Fruit fly (Drosophila melanogaster) whole organism, pupa: Measurements from ENCODE around the gene Wdr59.

Source experiments
- CG10348 ChIP-seq: fragments of 200-800 bp; sonication (Bioruptor generic); IDR thresholded peaks from 2 replicates; pipeline ENCODE4 v1.3.6; 2022; ENCODE audit warnings: missing biosample characterization, missing genetic modification characterization
- CG12605 ChIP-seq: fragments of 200-800 bp; sonication (Bioruptor generic); IDR thresholded peaks from 2 replicates; pipeline ENCODE4 v1.3.6; 2022; ENCODE audit warnings: missing biosample characterization, missing genetic modification characterization
- CG13204 ChIP-seq: fragments of 200-800 bp; sonication (Bioruptor generic); optimal IDR thresholded peaks from 2 replicates; lab custom pipeline; 2018; ENCODE audit warnings: missing biosample characterization, mild to moderate bottlenecking, missing genetic modification characterization, moderate library complexity
- CG14655 ChIP-seq: fragments of 200-800 bp; sonication (Bioruptor generic); optimal IDR thresholded peaks from 3 replicates; lab custom pipeline; 2017; ENCODE audit warnings: mild to moderate bottlenecking, missing biosample characterization, missing genetic modification reagents, missing genetic modification characterization
- CG15710 ChIP-seq: fragments of 200-800 bp; sonication (Bioruptor generic); optimal IDR thresholded peaks from 2 replicates; lab custom pipeline; 2018; ENCODE audit warnings: missing biosample characterization, mild to moderate bottlenecking, missing genetic modification characterization, moderate library complexity
- CG32121 ChIP-seq: fragments of 200-800 bp; sonication (Bioruptor generic); IDR thresholded peaks from 2 replicates; pipeline ENCODE4 v1.3.6; 2022; ENCODE audit warnings: missing biosample characterization, missing genetic modification characterization
- CG34367 ChIP-seq: fragments of 200-800 bp; sonication (Bioruptor generic); optimal IDR thresholded peaks from 2 replicates; lab custom pipeline; 2018; ENCODE audit warnings: missing biosample characterization, mild to moderate bottlenecking, missing genetic modification characterization
- EcR ChIP-seq: fragments of 200-800 bp; sonication (Bioruptor generic); optimal IDR thresholded peaks from 3 replicates; lab custom pipeline; 2019; ENCODE audit warnings: missing biosample characterization, missing genetic modification characterization, mild to moderate bottlenecking, moderate library complexity, missing genetic modification reagents
- Pif1B ChIP-seq: fragments of 200-800 bp; sonication (Bioruptor generic); optimal IDR thresholded peaks from 3 replicates; lab custom pipeline; 2016; ENCODE audit warnings: missing biosample characterization, missing genetic modification characterization
- Snoo ChIP-seq: fragments of 200-800 bp; sonication (Bioruptor generic); optimal IDR thresholded peaks from 3 replicates; lab custom pipeline; 2017; ENCODE audit warnings: missing biosample characterization, mild to moderate bottlenecking, missing genetic modification characterization, inconsistent platforms
- gl ChIP-seq: fragments of 200-800 bp; sonication (Bioruptor generic); optimal IDR thresholded peaks from 2 replicates; lab custom pipeline; 2018; ENCODE audit warnings: missing biosample characterization, mild to moderate bottlenecking, missing genetic modification characterization
- rn ChIP-seq: fragments of 200-800 bp; sonication (Bioruptor generic); IDR thresholded peaks from 2 replicates; pipeline ENCODE4 v1.3.6; 2022; ENCODE audit warnings: missing biosample characterization, missing genetic modification characterization

DNA sequence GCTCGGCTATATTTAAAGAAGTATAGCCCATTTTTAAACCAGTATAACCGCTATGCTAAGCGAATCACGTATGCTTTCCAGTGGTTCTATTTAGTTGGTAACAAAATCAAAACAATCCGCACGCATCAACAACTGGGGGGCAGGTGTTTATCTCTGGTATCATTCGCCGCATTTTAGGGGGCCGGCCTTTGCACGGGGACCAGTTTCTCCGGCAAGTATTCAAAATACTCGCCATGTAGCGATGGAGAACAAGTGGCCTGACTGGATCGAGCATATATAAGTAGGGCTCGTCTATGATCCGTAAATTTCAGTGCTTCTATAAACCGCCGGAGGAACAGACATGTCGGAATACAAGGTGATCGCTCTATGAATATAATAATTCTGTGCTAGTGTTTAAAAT, 44.8 kb downstream of the Wdr59 start, which contains the start of gene hgo:
- TF ChIP-seq CG14655 (GFP tag; lab: Kevin White, UChicago) (no peak), CG10348 (GFP tag; lab: Robert Waterston, UW) (no peak), Snoo (tag; lab: Kevin White, UChicago) (no peak), Pif1B (GFP tag; lab: Kevin White, UChicago) (no peak), CG34367 (tag; lab: Kevin White, UChicago) (no peak), CG13204 (GFP tag; lab: Kevin White, UChicago) (no peak), gl (tag; lab: Kevin White, UChicago) (no peak), rn (GFP tag; lab: Robert Waterston, UW) (no peak), CG32121 (no peak), CG15710 (tag; lab: Kevin White, UChicago) (no peak), EcR (no peak), CG12605 (GFP tag; lab: Robert Waterston, UW) (no peak)
